Worm (Caenorhabditis elegans) whole organism, L4/young adult: ENCODE data around the gene tbx-9.

Experiments used
- W03F9.2 ChIP-seq: fragments of 150-350 bp; optimal IDR thresholded peaks from 2 replicates; lab custom pipeline; 2014; ENCODE audit warnings: missing biosample characterization, missing genetic modification characterization
- dao-5 ChIP-seq: sonication (generic microtip); optimal IDR thresholded peaks from 2 replicates; lab custom pipeline; 2016; ENCODE audit warnings: missing genotype, missing genetic modification characterization, moderate library complexity, missing compliant biosample characterization
- him-1 ChIP-seq: sonication (generic microtip); optimal IDR thresholded peaks from 2 replicates; lab custom pipeline; 2016; ENCODE audit warnings: missing genotype, missing genetic modification reagents, missing genetic modification characterization, missing compliant biosample characterization

Gene tbx-9

ce11 chrIII:10357598-10358186, 16.0 kb upstream of the tbx-9 start, which contains the start of gene umps-1:
TSS of gene umps-1 (minus strand) at chrIII:10357648.
- TF ChIP-seq W03F9.2 (peak; percentile 57), him-1 (tag; lab: Kevin White, UChicago) (no peak)

ce11 chrIII:10355382-10355781, 13.7 kb upstream of the tbx-9 start, which contains the start of gene spp-1:
TSS of gene spp-1 (minus strand) at chrIII:10355668.
- TF ChIP-seq W03F9.2, result no peak

ce11 chrIII:10354591-10354990, 12.9 kb upstream of the tbx-9 start:
- TF ChIP-seq him-1 (tag; lab: Kevin White, UChicago), result no peak
- no peak for TF ChIP-seq W03F9.2
- no peak for TF ChIP-seq dao-5 (tag; lab: Kevin White, UChicago)

- TF ChIP-seq W03F9.2 (no peak), dao-5 (tag; lab: Kevin White, UChicago) (no peak), him-1 (tag; lab: Kevin White, UChicago) (no peak)
These were observed 11.8 kb upstream of the tbx-9 start for ce11 chrIII:10353423-10353822.

ce11 chrIII:10351595-10352207, 10.0 kb upstream of the tbx-9 start, which contains the start of gene T07C4.3:
TSS of gene T07C4.3 (plus strand) at chrIII:10352157.
- no peak for TF ChIP-seq W03F9.2
- no peak for TF ChIP-seq him-1 (tag; lab: Kevin White, UChicago)
- no peak for TF ChIP-seq dao-5 (tag; lab: Kevin White, UChicago)

- no peak for TF ChIP-seq dao-5 (tag; lab: Kevin White, UChicago)
- TF ChIP-seq W03F9.2, result no peak
- TF ChIP-seq him-1 (tag; lab: Kevin White, UChicago), result no peak
These were observed 5.4 kb upstream of the tbx-9 start, which contains the start of gene tbx-8 for ce11 chrIII:10347049-10347448. TSS of gene tbx-8 (plus strand) at chrIII:10347349.

ce11 chrIII:10344762-10345161, 3.1 kb upstream of the tbx-9 start:
- no peak for TF ChIP-seq W03F9.2

ce11 chrIII:10339949-10340348, 1.7 kb downstream of the tbx-9 start:
- TF ChIP-seq dao-5 (tag; lab: Kevin White, UChicago), result no peak
- no peak for TF ChIP-seq W03F9.2
- no peak for TF ChIP-seq him-1 (tag; lab: Kevin White, UChicago)

- TF ChIP-seq dao-5 (tag; lab: Kevin White, UChicago) (no peak), W03F9.2 (no peak), him-1 (tag; lab: Kevin White, UChicago) (no peak)
These were observed 2.4 kb downstream of the tbx-9 start for ce11 chrIII:10338992-10339852.

- TF ChIP-seq W03F9.2 (no peak), him-1 (tag; lab: Kevin White, UChicago) (no peak), dao-5 (tag; lab: Kevin White, UChicago) (no peak)
These were observed 4.0 kb downstream of the tbx-9 start, which contains the start of gene ttr-15 for ce11 chrIII:10337508-10338166. TSS of gene ttr-15 (plus strand) at chrIII:10337847.

ce11 chrIII:10336109-10336508, 5.5 kb downstream of the tbx-9 start:
- TF ChIP-seq him-1 (tag; lab: Kevin White, UChicago) (no peak), W03F9.2 (no peak), dao-5 (tag; lab: Kevin White, UChicago) (no peak)

ce11 chrIII:10335086-10335485, 6.6 kb downstream of the tbx-9 start, which contains the start of gene ced-9:
TSS of gene ced-9 (plus strand) at chrIII:10335172.
- TF ChIP-seq W03F9.2 (no peak), dao-5 (tag; lab: Kevin White, UChicago) (no peak), him-1 (tag; lab: Kevin White, UChicago) (no peak)

- TF ChIP-seq him-1 (tag; lab: Kevin White, UChicago) (peak; percentile 67), dao-5 (tag; lab: Kevin White, UChicago) (no peak), W03F9.2 (peak; percentile 89)
These were observed 7.6 kb downstream of the tbx-9 start, which contains the start of the genes jmjd-4 and mev-1 for ce11 chrIII:10333961-10334542. TSS of gene jmjd-4 (minus strand) at chrIII:10334018. TSS of gene mev-1 (plus strand) at chrIII:10334277.
